Fruit fly (Drosophila melanogaster) whole organism: ENCODE data around the gene sau.

Experiments
- CG8478 ChIP-seq: fragments of >200 bp; optimal IDR thresholded peaks from 2 replicates; lab custom pipeline; 2018; ENCODE audit warnings: inconsistent platforms
- Dll ChIP-seq: fragments of >200 bp; optimal IDR thresholded peaks from 2 replicates; lab custom pipeline; 2017
- EcR ChIP-seq, 2 experiments: fragments of >200 bp; optimal IDR thresholded peaks; 2 replicates each; lab custom pipeline; 2017; ENCODE audit warnings: missing biosample characterization in 2 of 2, missing genetic modification characterization in 2 of 2, missing genetic modification reagents in 2 of 2
- pan ChIP-seq: fragments of >200 bp; optimal IDR thresholded peaks from 2 replicates; lab custom pipeline; 2017
- psq ChIP-seq: fragments of >200 bp; optimal IDR thresholded peaks from 2 replicates; lab custom pipeline; 2017
- usp ChIP-seq: fragments of >200 bp; optimal IDR thresholded peaks from 2 replicates; lab custom pipeline; 2017; ENCODE audit warnings: missing biosample characterization, missing genetic modification characterization, mixed read lengths

The sau gene

dm6 chr2L:2185373-2185772, 40.8 kb upstream of the sau start:
- no peak for TF ChIP-seq psq (lab: Kevin White, UChicago)
- no peak for TF ChIP-seq EcR (GFP tag; optimal IDR thresholded peaks at IDR 0.05; lab: Kevin White, UChicago)
- no peak for TF ChIP-seq CG8478
- no peak for TF ChIP-seq Dll (lab: Kevin White, UChicago)
- no peak for TF ChIP-seq pan (lab: Kevin White, UChicago)
- no peak for TF ChIP-seq usp (GFP tag; lab: Kevin White, UChicago)

- TF ChIP-seq Dll (lab: Kevin White, UChicago) (no peak), CG8478 (no peak), usp (GFP tag; lab: Kevin White, UChicago) (no peak), psq (lab: Kevin White, UChicago) (no peak), EcR (GFP tag; optimal IDR thresholded peaks at IDR 0.05; lab: Kevin White, UChicago) (no peak), pan (lab: Kevin White, UChicago) (no peak)
Measured at dm6 chr2L:2187411-2187810, 38.7 kb upstream of the sau start.

- TF ChIP-seq usp (GFP tag; lab: Kevin White, UChicago) (no peak), psq (lab: Kevin White, UChicago) (no peak), Dll (lab: Kevin White, UChicago) (no peak), EcR (GFP tag; optimal IDR thresholded peaks at IDR 0.05; lab: Kevin White, UChicago) (no peak), pan (lab: Kevin White, UChicago) (no peak), CG8478 (no peak)
Measured at dm6 chr2L:2189100-2189499, 37.0 kb upstream of the sau start.

dm6 chr2L:2190684-2191083, 35.5 kb upstream of the sau start:
- TF ChIP-seq psq (lab: Kevin White, UChicago) (no peak), usp (GFP tag; lab: Kevin White, UChicago) (no peak), Dll (lab: Kevin White, UChicago) (no peak), pan (lab: Kevin White, UChicago) (no peak), CG8478 (no peak), EcR (GFP tag; optimal IDR thresholded peaks at IDR 0.05; lab: Kevin White, UChicago) (no peak)

dm6 chr2L:2191404-2191803, 34.7 kb upstream of the sau start:
- TF ChIP-seq usp (GFP tag; lab: Kevin White, UChicago) = no peak
- TF ChIP-seq EcR (GFP tag; optimal IDR thresholded peaks at IDR 0.05; lab: Kevin White, UChicago) = no peak
- no peak for TF ChIP-seq pan (lab: Kevin White, UChicago)
- TF ChIP-seq psq (lab: Kevin White, UChicago) = no peak
- TF ChIP-seq CG8478 = no peak
- TF ChIP-seq Dll (lab: Kevin White, UChicago) = no peak

dm6 chr2L:2192123-2192601, 34.0 kb upstream of the sau start, which contains the start of gene CG10874:
TSS of gene CG10874 (minus strand) at chr2L:2192386.
- TF ChIP-seq pan (lab: Kevin White, UChicago) = no peak
- TF ChIP-seq Dll (lab: Kevin White, UChicago) = no peak
- TF ChIP-seq psq (lab: Kevin White, UChicago) = no peak
- TF ChIP-seq usp (GFP tag; lab: Kevin White, UChicago) = no peak
- no peak for TF ChIP-seq EcR (GFP tag; optimal IDR thresholded peaks at IDR 0.05; lab: Kevin White, UChicago)
- no peak for TF ChIP-seq CG8478

dm6 chr2L:2193357-2193780, 32.8 kb upstream of the sau start:
- TF ChIP-seq EcR (GFP tag; optimal IDR thresholded peaks at IDR 0.05; lab: Kevin White, UChicago) (peak; percentile 25 to 69), CG8478 (peak; percentile 50), Dll (lab: Kevin White, UChicago) (peak; percentile 38), psq (lab: Kevin White, UChicago) (no peak), usp (GFP tag; lab: Kevin White, UChicago) (no peak)

- no peak for TF ChIP-seq usp (GFP tag; lab: Kevin White, UChicago)
- TF ChIP-seq EcR (GFP tag; optimal IDR thresholded peaks at IDR 0.05; lab: Kevin White, UChicago) = peak in 1 of 2 experiments; percentile 31
Measured at dm6 chr2L:2194305-2194828, 31.8 kb upstream of the sau start.

dm6 chr2L:2195328-2195727, 30.8 kb upstream of the sau start:
- no peak for TF ChIP-seq usp (GFP tag; lab: Kevin White, UChicago)
- TF ChIP-seq CG8478 = no peak
- no peak for TF ChIP-seq EcR (GFP tag; optimal IDR thresholded peaks at IDR 0.05; lab: Kevin White, UChicago)
- no peak for TF ChIP-seq pan (lab: Kevin White, UChicago)
- no peak for TF ChIP-seq psq (lab: Kevin White, UChicago)
- no peak for TF ChIP-seq Dll (lab: Kevin White, UChicago)

- TF ChIP-seq usp (GFP tag; lab: Kevin White, UChicago) (no peak), CG8478 (peak; percentile 33), psq (lab: Kevin White, UChicago) (no peak), pan (lab: Kevin White, UChicago) (no peak), Dll (lab: Kevin White, UChicago) (peak; percentile 87), EcR (GFP tag; optimal IDR thresholded peaks at IDR 0.05; lab: Kevin White, UChicago) (peak; percentile 100)
Measured at dm6 chr2L:2196590-2197474, 29.3 kb upstream of the sau start.

dm6 chr2L:2197475-2198118, 28.5 kb upstream of the sau start, which contains the start of gene COX7AL2:
TSS of gene COX7AL2 (minus strand) at chr2L:2197912.
- TF ChIP-seq Dll (lab: Kevin White, UChicago) = no peak
- no peak for TF ChIP-seq usp (GFP tag; lab: Kevin White, UChicago)
- peak in 1 of 2 experiments; percentile 89 for TF ChIP-seq EcR (GFP tag; optimal IDR thresholded peaks at IDR 0.05; lab: Kevin White, UChicago)
